Worm (Caenorhabditis elegans) whole organism, L3 larva: ENCODE data around the gene math-37.
A peak's percentile ranks its signal among the peaks of the same experiment; 100 is the strongest.

Experiments
- R02D3.7 ChIP-seq: fragments of 150-350 bp; optimal IDR thresholded peaks from 2 replicates; lab custom pipeline; 2014; ENCODE audit warnings: missing biosample characterization, missing genetic modification characterization
- ZK546.5 ChIP-seq: sonication (generic microtip); optimal IDR thresholded peaks from 2 replicates; lab custom pipeline; 2017; ENCODE audit warnings: missing biosample characterization, missing genetic modification characterization
- aly-2 ChIP-seq: fragments of 150-350 bp; optimal IDR thresholded peaks from 2 replicates; lab custom pipeline; 2014; ENCODE audit warnings: missing biosample characterization, missing genetic modification characterization
- ceh-16 ChIP-seq: sonication (generic microtip); optimal IDR thresholded peaks from 2 replicates; lab custom pipeline; 2017; ENCODE audit warnings: missing biosample characterization, missing genetic modification characterization
- ceh-9 ChIP-seq: sonication (generic microtip); optimal IDR thresholded peaks from 2 replicates; lab custom pipeline; 2018; ENCODE audit warnings: missing biosample characterization, missing genetic modification characterization
- daf-12 ChIP-seq: fragments of 150-350 bp; optimal IDR thresholded peaks from 2 replicates; lab custom pipeline; 2014; ENCODE audit warnings: missing biosample characterization, missing genetic modification reagents, missing genetic modification characterization
- egl-5 ChIP-seq: fragments of 150-350 bp; optimal IDR thresholded peaks from 2 replicates; lab custom pipeline; 2017; ENCODE audit warnings: missing biosample characterization, missing genetic modification reagents, missing genetic modification characterization, inconsistent platforms
- elt-1 ChIP-seq: fragments of 150-350 bp; optimal IDR thresholded peaks from 2 replicates; lab custom pipeline; 2014; ENCODE audit warnings: missing biosample characterization, missing genetic modification characterization
- elt-2 ChIP-seq: sonication (generic microtip); optimal IDR thresholded peaks from 2 replicates; lab custom pipeline; 2016; ENCODE audit warnings: missing genetic modification reagents, mild to moderate bottlenecking, missing genetic modification characterization, missing compliant biosample characterization
- hmg-11 ChIP-seq: sonication (generic microtip); optimal IDR thresholded peaks from 2 replicates; lab custom pipeline; 2016; ENCODE audit warnings: missing genetic modification characterization, missing compliant biosample characterization
- jun-1 ChIP-seq: fragments of 150-350 bp; optimal IDR thresholded peaks from 2 replicates; lab custom pipeline; 2014; ENCODE audit warnings: missing biosample characterization, missing genetic modification reagents, missing genetic modification characterization
- lin-15B ChIP-seq: fragments of 150-350 bp; optimal IDR thresholded peaks from 2 replicates; lab custom pipeline; 2014; ENCODE audit warnings: missing biosample characterization, missing genetic modification characterization
- lin-39 ChIP-seq: fragments of 150-350 bp; optimal IDR thresholded peaks from 2 replicates; lab custom pipeline; 2018; ENCODE audit warnings: missing biosample characterization, missing genetic modification reagents, missing genetic modification characterization
- lsy-12 ChIP-seq: sonication (generic microtip); optimal IDR thresholded peaks from 2 replicates; lab custom pipeline; 2016; ENCODE audit warnings: mild to moderate bottlenecking, missing genetic modification characterization, missing compliant biosample characterization
- mdl-1 ChIP-seq: fragments of 150-350 bp; optimal IDR thresholded peaks from 2 replicates; lab custom pipeline; 2014; ENCODE audit warnings: missing biosample characterization, missing genetic modification characterization
- mml-1 ChIP-seq: fragments of 150-350 bp; sonication (generic microtip); optimal IDR thresholded peaks from 3 replicates; lab custom pipeline; 2014; ENCODE audit warnings: missing biosample characterization, missing genetic modification characterization
- nfya-1 ChIP-seq: sonication (generic microtip); optimal IDR thresholded peaks from 2 replicates; lab custom pipeline; 2017; ENCODE audit warnings: missing genetic modification characterization, mild to moderate bottlenecking, missing compliant biosample characterization, antibody characterized with exemption, moderate library complexity; ENCODE audit not compliant: insufficient read depth
- nhr-12 ChIP-seq: fragments of 150-350 bp; optimal IDR thresholded peaks from 2 replicates; lab custom pipeline; 2014; ENCODE audit warnings: missing biosample characterization, missing genetic modification characterization
- nhr-23 ChIP-seq: fragments of 150-350 bp; optimal IDR thresholded peaks from 2 replicates; lab custom pipeline; 2014; ENCODE audit warnings: missing biosample characterization, missing genetic modification reagents, missing genetic modification characterization
- nhr-237 ChIP-seq: fragments of 150-350 bp; optimal IDR thresholded peaks from 2 replicates; lab custom pipeline; 2014; ENCODE audit warnings: missing biosample characterization, missing genetic modification characterization
- nhr-28 ChIP-seq: fragments of 150-350 bp; optimal IDR thresholded peaks from 2 replicates; lab custom pipeline; 2014; ENCODE audit warnings: missing biosample characterization, missing genetic modification characterization
- nhr-43 ChIP-seq: sonication (generic microtip); optimal IDR thresholded peaks from 2 replicates; lab custom pipeline; 2016; ENCODE audit warnings: mild to moderate bottlenecking, missing genetic modification characterization, missing compliant biosample characterization; ENCODE audit not compliant: poor library complexity, severe bottlenecking
- nhr-67 ChIP-seq: fragments of 150-350 bp; optimal IDR thresholded peaks from 2 replicates; lab custom pipeline; 2014; ENCODE audit warnings: missing biosample characterization, missing genetic modification characterization
- nhr-77 ChIP-seq: fragments of 150-350 bp; optimal IDR thresholded peaks from 2 replicates; lab custom pipeline; 2014; ENCODE audit warnings: missing biosample characterization, missing genetic modification characterization
- pqm-1 ChIP-seq: fragments of 150-350 bp; optimal IDR thresholded peaks from 2 replicates; lab custom pipeline; 2017; ENCODE audit warnings: missing biosample characterization, missing genetic modification characterization, inconsistent platforms
- sea-2 ChIP-seq: fragments of 150-350 bp; sonication (generic microtip); optimal IDR thresholded peaks from 4 replicates; lab custom pipeline; 2014; ENCODE audit warnings: missing biosample characterization, missing genetic modification reagents, missing genetic modification characterization
- skn-1 ChIP-seq: fragments of 150-350 bp; optimal IDR thresholded peaks from 2 replicates; lab custom pipeline; 2014; ENCODE audit warnings: missing biosample characterization, missing genetic modification characterization
- snpc-4 ChIP-seq: fragments of 150-350 bp; optimal IDR thresholded peaks from 2 replicates; lab custom pipeline; 2014; ENCODE audit warnings: missing biosample characterization, missing genetic modification characterization
- tbx-2 ChIP-seq: sonication (generic microtip); optimal IDR thresholded peaks from 2 replicates; lab custom pipeline; 2016; ENCODE audit warnings: mild to moderate bottlenecking, missing genetic modification characterization, missing compliant biosample characterization
- unc-39 ChIP-seq: sonication (generic microtip); optimal IDR thresholded peaks from 4 replicates; lab custom pipeline; 2017; ENCODE audit warnings: missing biosample characterization, missing genetic modification characterization
- unc-62 ChIP-seq: fragments of 150-350 bp; sonication (generic microtip); optimal IDR thresholded peaks from 4 replicates; lab custom pipeline; 2014; ENCODE audit warnings: missing biosample characterization, missing genetic modification reagents, missing genetic modification characterization
- zag-1 ChIP-seq: fragments of 150-350 bp; optimal IDR thresholded peaks from 2 replicates; lab custom pipeline; 2014; ENCODE audit warnings: missing biosample characterization, missing genetic modification characterization
- ztf-11 ChIP-seq: fragments of 150-350 bp; optimal IDR thresholded peaks from 2 replicates; lab custom pipeline; 2014; ENCODE audit warnings: missing biosample characterization, missing genetic modification characterization
- ztf-4 ChIP-seq: fragments of 150-350 bp; optimal IDR thresholded peaks from 2 replicates; lab custom pipeline; 2014; ENCODE audit warnings: missing biosample characterization, missing genetic modification characterization

math-37 gene

DNA sequence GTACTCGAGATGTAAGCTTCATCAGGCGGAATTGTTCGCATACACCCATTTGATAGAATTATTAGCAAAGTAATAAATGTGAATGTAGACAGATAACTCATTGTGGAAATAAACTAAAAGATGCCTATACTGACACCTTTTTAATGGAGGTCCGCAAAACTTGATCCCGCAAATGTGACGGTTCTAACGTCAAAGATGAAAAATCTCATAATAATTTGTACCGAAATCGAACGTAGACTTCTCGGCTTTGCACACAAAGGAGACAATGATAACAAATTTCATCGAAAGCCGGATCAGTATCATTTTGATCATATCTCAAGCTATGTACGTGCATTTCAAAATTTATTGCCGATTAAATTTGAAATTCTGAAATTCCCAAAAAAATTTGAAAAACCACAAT is 13.7 kb downstream of the math-37 start, which contains the start of gene R52.4:
R52.4 (minus strand) TSS at position 101 of the 400 bp plus-strand sequence.
- TF ChIP-seq zag-1 (tag; lab: Kevin White, UChicago) (no peak), egl-5 (tag; lab: Kevin White, UChicago) (no peak), nhr-12 (tag; lab: Kevin White, UChicago) (no peak)

ce11 chrII:2099139-2099976 is 22.6 kb downstream of the math-37 start, which contains the start of gene math-42:
TSS of gene math-42 (plus strand) at chrII:2099926.
- peak; percentile 60 for TF ChIP-seq elt-2
- no peak for TF ChIP-seq nhr-67
- TF ChIP-seq jun-1, result no peak

DNA sequence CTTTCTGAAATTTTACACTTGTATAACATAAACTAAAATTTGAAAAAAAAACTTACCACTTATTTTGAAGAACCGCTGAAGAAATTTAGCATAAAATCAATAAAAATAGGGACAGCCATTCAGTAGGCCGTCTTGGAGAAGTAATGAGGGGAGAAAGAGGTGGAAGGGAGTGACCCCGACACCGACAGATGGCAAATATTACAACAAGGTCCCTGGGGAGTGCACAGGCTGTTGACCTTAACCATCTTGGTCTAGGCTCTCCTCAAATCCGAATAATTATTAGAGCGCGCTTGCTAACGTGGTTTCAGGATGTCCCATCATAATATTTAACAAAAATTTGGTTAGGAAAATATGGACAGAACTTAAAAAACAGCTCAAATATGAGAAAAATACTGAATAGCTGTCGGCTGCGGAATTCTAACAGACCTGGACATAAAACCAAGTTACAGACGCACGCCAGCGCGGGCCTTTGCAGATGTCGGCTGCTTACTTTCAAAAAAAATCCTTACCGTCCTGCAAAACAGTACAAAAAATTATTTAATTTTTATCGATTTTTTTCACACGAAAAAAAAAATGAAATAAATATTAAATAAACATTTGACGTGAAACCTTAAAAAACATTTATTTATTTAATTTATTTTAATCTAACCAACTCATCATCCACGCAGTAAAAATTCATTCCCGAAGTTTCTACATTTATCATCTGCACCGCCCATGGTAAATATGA is 26.9 kb downstream of the math-37 start, which contains the start of gene T16A1.2:
T16A1.2 (plus strand) TSS at position 677 of the 727 bp plus-strand sequence.
- TF ChIP-seq sea-2 (GFP tag; lab: Kevin White, UChicago) (no peak), aly-2 (tag; lab: Kevin White, UChicago) (no peak), elt-1 (tag; lab: Kevin White, UChicago) (no peak), elt-2 (no peak), lsy-12 (tag; lab: Kevin White, UChicago) (no peak), nhr-237 (tag; lab: Kevin White, UChicago) (no peak), unc-62 (GFP tag; lab: Kevin White, UChicago) (no peak), ztf-11 (tag; lab: Kevin White, UChicago) (no peak), egl-5 (tag; lab: Kevin White, UChicago) (no peak), unc-39 (tag; lab: Kevin White, UChicago) (no peak), hmg-11 (tag; lab: Kevin White, UChicago) (no peak), nhr-43 (tag; lab: Kevin White, UChicago) (no peak), snpc-4 (no peak), tbx-2 (tag; lab: Kevin White, UChicago) (no peak)
- TF ChIP-seq, all 47 proteins: peak for 0

DNA sequence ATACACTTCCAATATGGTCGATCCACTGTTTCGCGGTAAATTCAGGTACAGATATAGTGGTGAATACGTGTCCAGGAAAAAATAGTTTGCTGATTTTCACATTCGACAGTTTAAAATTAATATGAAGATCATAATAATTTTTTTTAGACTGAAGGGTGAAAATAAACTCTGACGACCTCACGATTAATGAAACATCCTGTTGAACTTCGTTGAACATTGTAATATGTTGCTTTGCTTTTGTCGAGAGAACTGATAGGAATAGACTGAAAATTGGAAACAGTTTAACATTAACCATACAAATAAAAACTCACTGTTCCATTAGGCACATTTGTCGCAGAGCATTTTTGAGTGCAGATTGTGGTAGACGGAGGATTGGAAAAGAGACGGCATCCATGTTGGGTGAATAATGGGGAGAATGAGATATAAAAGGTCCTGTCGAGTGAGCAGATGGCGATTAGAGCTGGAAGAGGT is 28.5 kb downstream of the math-37 start, which contains the start of gene fbxb-37:
fbxb-37 (minus strand) TSS at position 421 of the 471 bp plus-strand sequence.
- no peak for TF ChIP-seq elt-2
- no peak for TF ChIP-seq unc-62 (GFP tag; lab: Kevin White, UChicago)
- TF ChIP-seq lsy-12 (tag; lab: Kevin White, UChicago), result no peak
- no peak for TF ChIP-seq nhr-67
- TF ChIP-seq ceh-16 (tag; lab: Kevin White, UChicago), result no peak
- TF ChIP-seq unc-39 (tag; lab: Kevin White, UChicago), result no peak
- TF ChIP-seq zag-1 (tag; lab: Kevin White, UChicago), result no peak
- no peak for TF ChIP-seq ztf-4 (tag; lab: Kevin White, UChicago)
- TF ChIP-seq lin-39 (tag; lab: Kevin White, UChicago), result no peak
- no peak for TF ChIP-seq mdl-1 (tag; lab: Kevin White, UChicago)
- no peak for TF ChIP-seq mml-1 (tag; lab: Kevin White, UChicago)
- no peak for TF ChIP-seq ceh-9 (tag; lab: Kevin White, UChicago)
- no peak for TF ChIP-seq nhr-77 (tag; lab: Kevin White, UChicago)
- no peak for TF ChIP-seq sea-2 (GFP tag; lab: Kevin White, UChicago)

DNA sequence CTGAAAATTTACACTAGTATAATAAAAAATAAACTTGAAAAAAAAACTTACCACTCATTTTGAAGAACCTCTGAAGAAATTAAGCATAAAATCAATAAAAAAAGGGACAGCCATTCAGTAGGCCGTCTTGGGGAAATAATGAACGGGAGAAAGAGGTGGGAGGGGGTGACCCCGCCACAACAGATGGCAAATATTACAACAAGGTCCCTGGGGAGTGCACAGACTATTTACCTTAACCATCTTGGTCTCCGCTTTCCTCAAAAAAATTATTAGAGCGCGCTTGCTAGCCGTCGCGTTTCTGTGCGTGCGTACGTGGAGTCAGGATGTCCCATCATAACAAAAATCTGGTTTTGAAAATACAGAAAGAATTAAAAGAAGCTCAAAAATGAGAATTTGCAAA is 30.0 kb downstream of the math-37 start, which contains the start of gene T16A1.10:
T16A1.10 (minus strand) TSS at position 123 of the 400 bp plus-strand sequence.
- TF ChIP-seq skn-1 (tag; lab: Kevin White, UChicago) (no peak), nhr-23 (tag; lab: Kevin White, UChicago) (no peak), aly-2 (tag; lab: Kevin White, UChicago) (no peak), ceh-9 (tag; lab: Kevin White, UChicago) (no peak), lin-39 (tag; lab: Kevin White, UChicago) (no peak)

DNA sequence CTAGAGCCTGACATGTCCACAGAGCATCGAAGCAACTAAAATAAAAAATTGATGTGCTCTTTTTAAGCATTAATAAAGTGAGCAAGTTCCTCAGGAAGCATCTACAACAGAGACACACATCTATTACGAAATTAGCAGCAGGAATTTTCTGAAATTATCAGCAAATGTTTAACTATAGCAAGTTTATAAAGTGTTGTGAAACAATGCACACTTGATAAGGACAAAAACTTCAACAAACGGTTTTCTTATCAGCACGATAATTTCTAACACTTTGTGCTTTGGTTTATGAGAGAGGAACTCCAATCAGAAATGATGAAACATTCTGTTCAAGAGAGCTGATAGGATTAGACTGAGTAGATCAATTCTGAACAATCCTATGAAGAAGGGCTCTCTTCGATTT is 31.4 kb downstream of the math-37 start, which contains the start of gene trpl-5:
trpl-5 (minus strand) TSS at position 32 of the 400 bp plus-strand sequence.
- no peak for TF ChIP-seq snpc-4
- TF ChIP-seq ZK546.5 (tag; lab: Kevin White, UChicago), result no peak
- TF ChIP-seq nhr-12 (tag; lab: Kevin White, UChicago), result no peak
- peak; percentile 23 for TF ChIP-seq jun-1
- peak; percentile 95 for TF ChIP-seq elt-2
- no peak for TF ChIP-seq lin-15B (tag; lab: Kevin White, UChicago)
- no peak for TF ChIP-seq tbx-2 (tag; lab: Kevin White, UChicago)
- TF ChIP-seq lin-39 (tag; lab: Kevin White, UChicago), result no peak
- no peak for TF ChIP-seq nfya-1
- TF ChIP-seq egl-5 (tag; lab: Kevin White, UChicago), result no peak
- TF ChIP-seq skn-1 (tag; lab: Kevin White, UChicago), result no peak
- no peak for TF ChIP-seq nhr-237 (tag; lab: Kevin White, UChicago)
- no peak for TF ChIP-seq mml-1 (tag; lab: Kevin White, UChicago)
- TF ChIP-seq ceh-9 (tag; lab: Kevin White, UChicago), result no peak
- no peak for TF ChIP-seq daf-12
- no peak for TF ChIP-seq R02D3.7
- TF ChIP-seq nhr-43 (tag; lab: Kevin White, UChicago), result no peak
- TF ChIP-seq pqm-1, result peak; percentile 96
- TF ChIP-seq nhr-28, result no peak
